Fruit fly (Drosophila melanogaster): ENCODE results near the gene CG6013.

CG6013 gene

dm6 chr3R:18987428-18988416, 43.6 kb upstream of the CG6013 start (continued):
- TF ChIP-seq sim (GFP tag; IDR thresholded peaks at IDR 0.05) (no peak), CG5953 (GFP tag; IDR thresholded peaks at IDR 0.05) (no peak), bsh (GFP tag; optimal IDR thresholded peaks at IDR 0.05) (peak in 1 of 2 experiments; percentile 45), Kr (GFP tag; optimal IDR thresholded peaks at IDR 0.05) (no peak), CG17359 (tag; optimal IDR thresholded peaks at IDR 0.05) (peak; percentile 41), luna (GFP tag; optimal IDR thresholded peaks at IDR 0.05) (no peak), hth (optimal IDR thresholded peaks at IDR 0.05) (no peak), Gug (GFP tag; IDR thresholded peaks at IDR 0.05) (no peak), az2 (GFP tag; optimal IDR thresholded peaks at IDR 0.05) (peak; percentile 14), croc (GFP tag; conservative IDR thresholded peaks at IDR 0.05) (no peak), prd (optimal IDR thresholded peaks at IDR 0.05) (no peak), prd (GFP tag; IDR thresholded peaks at IDR 0.05) (peak; percentile 29; the same call in 1 of the 3 replicates), tup (GFP tag; optimal IDR thresholded peaks at IDR 0.05) (no peak), tgo (GFP tag; IDR thresholded peaks at IDR 0.05) (no peak), sc (optimal IDR thresholded peaks at IDR 0.05) (no peak), sc (GFP tag; optimal IDR thresholded peaks at IDR 0.05) (peak; percentile 20), CG18599 (GFP tag; optimal IDR thresholded peaks at IDR 0.05) (no peak), vfl (GFP tag; optimal IDR thresholded peaks at IDR 0.05) (no peak), D19A (tag; optimal IDR thresholded peaks at IDR 0.05) (peak; percentile 53), eve (GFP tag; optimal IDR thresholded peaks at IDR 0.05) (no peak), CG10959 (GFP tag; IDR thresholded peaks at IDR 0.05) (no peak), CG11247 (GFP tag; IDR thresholded peaks at IDR 0.05) (no peak), CG31388 (GFP tag; optimal IDR thresholded peaks at IDR 0.05) (no peak), ac (GFP tag; optimal IDR thresholded peaks at IDR 0.05) (no peak), mam (GFP tag; optimal IDR thresholded peaks at IDR 0.05) (no peak)

dm6 chr3R:18988957-18989818, 42.1 kb upstream of the CG6013 start:
- TF ChIP-seq E2f2 (GFP tag; IDR thresholded peaks at IDR 0.05) (no peak), CG2199 (GFP tag; IDR thresholded peaks at IDR 0.05) (peak; percentile 86), CG7745 (tag; optimal IDR thresholded peaks at IDR 0.05) (peak; percentile 22), ems (GFP tag; optimal IDR thresholded peaks at IDR 0.05) (no peak), Lim3 (GFP tag; IDR thresholded peaks at IDR 0.05) (no peak), Deaf1 (tag; optimal IDR thresholded peaks at IDR 0.05) (peak; percentile 33), wor (GFP tag; IDR thresholded peaks at IDR 0.05) (no peak), CG14710 (tag; optimal IDR thresholded peaks at IDR 0.05) (no peak), grn (GFP tag; optimal IDR thresholded peaks at IDR 0.05) (peak; percentile 44), Doc3 (GFP tag; IDR thresholded peaks at IDR 0.05; ENCODE audit: partially characterized antibody) (no peak), pros (GFP tag; optimal IDR thresholded peaks at IDR 0.05) (peak; percentile 57), CG31365 (tag; optimal IDR thresholded peaks at IDR 0.05) (no peak), Dp (GFP tag; optimal IDR thresholded peaks at IDR 0.05) (no peak), CG11247 (GFP tag; IDR thresholded peaks at IDR 0.05) (no peak), CG10321 (GFP tag; IDR thresholded peaks at IDR 0.05) (no peak), CG10209 (GFP tag; optimal IDR thresholded peaks at IDR 0.05) (no peak), Hr78 (GFP tag; optimal IDR thresholded peaks at IDR 0.05) (peak in 1 of 2 experiments; percentile 15), gsb-n (tag; optimal IDR thresholded peaks at IDR 0.05) (peak; percentile 63), oc (tag; optimal IDR thresholded peaks at IDR 0.05) (peak; percentile 22), Blimp-1 (GFP tag; optimal IDR thresholded peaks at IDR 0.05) (peak; percentile 27), CG34224 (GFP tag; IDR thresholded peaks at IDR 0.05; ENCODE audit: partially characterized antibody) (no peak), jing (GFP tag; optimal IDR thresholded peaks at IDR 0.05) (no peak), zfh1 (GFP tag; IDR thresholded peaks at IDR 0.05) (0 out of 3 replicates have a peak, but pooled peaks have one; percentile 33), abd-A (tag; optimal IDR thresholded peaks at IDR 0.05) (peak; percentile 67)

Measured in whole organism, embryonic.